Worm (Caenorhabditis elegans) whole organism, young adult: ENCODE data around the gene srg-38.

Experiments
- ama-1 ChIP-seq, 3 experiments: fragments of 150-350 bp in 1 of 3; sonication (generic microtip) in 2 of 3; optimal IDR thresholded peaks; 2 replicates each; lab custom pipeline; 2014 to 2018; ENCODE audit warnings: missing biosample characterization in 2 of 3, missing genetic modification characterization in 2 of 3, missing genetic modification reagents in 2 of 3
- ceh-100 ChIP-seq: fragments of 200-800 bp; sonication (Bioruptor generic); IDR thresholded peaks from 2 replicates; pipeline ENCODE4 v1.3.6; 2022; ENCODE audit warnings: missing genetic modification reagents, missing genetic modification characterization, missing compliant biosample characterization
- him-1 ChIP-seq: sonication (generic microtip); optimal IDR thresholded peaks from 2 replicates; lab custom pipeline; 2016; ENCODE audit warnings: missing genotype, missing genetic modification reagents, missing genetic modification characterization, missing compliant biosample characterization
- snpc-1.3 ChIP-seq: sonication (generic microtip); optimal IDR thresholded peaks from 2 replicates; lab custom pipeline; 2017; ENCODE audit warnings: missing genetic modification characterization, mild to moderate bottlenecking, missing compliant biosample characterization, antibody characterized with exemption, moderate library complexity, missing genotype, missing genetic modification reagents; ENCODE audit not compliant: insufficient read depth

- TF ChIP-seq him-1 (tag; lab: Kevin White, UChicago) (no peak), ama-1 (optimal IDR thresholded peaks at IDR 0.05; lab: Kevin White, UChicago) (no peak), ama-1 (GFP tag; optimal IDR thresholded peaks at IDR 0.05; lab: Kevin White, UChicago) (no peak), snpc-1.3 (tag; lab: Kevin White, UChicago) (no peak), ceh-100 (GFP tag; lab: Robert Waterston, UW) (no peak)
Observed at ce11 chrV:11180951-11181350, 25.5 kb upstream of the srg-38 start.
